Fruit fly (Drosophila melanogaster): ENCODE measurements around the gene CG32365.
A peak's percentile ranks its signal among the peaks of the same experiment; 100 is the strongest.

The CG32365 gene

dm6 chr3L:7863766-7864305 is 5.0 kb upstream of the CG32365 start (continued):
- TF ChIP-seq CG13894 (tag; optimal IDR thresholded peaks at IDR 0.05) (peak; percentile 79), NFAT (GFP tag; IDR thresholded peaks at IDR 0.05) (peak; percentile 48), CG17361 (GFP tag; IDR thresholded peaks at IDR 0.05) (peak; percentile 67), BtbVII (GFP tag; optimal IDR thresholded peaks at IDR 0.05) (peak; percentile 63), sob (GFP tag; IDR thresholded peaks at IDR 0.05) (peak; percentile 83), CG4360 (GFP tag; IDR thresholded peaks at IDR 0.05) (no peak), tap (tag; optimal IDR thresholded peaks at IDR 0.05) (peak; percentile 34), B-H1 (GFP tag; IDR thresholded peaks at IDR 0.05) (peak; percentile 26; the same call in 2 of the 3 replicates), Aef1 (GFP tag; IDR thresholded peaks at IDR 0.05) (peak; percentile 75), Hr51 (GFP tag; optimal IDR thresholded peaks at IDR 0.05) (peak in 1 of 2 experiments; percentile 66), sd (tag; optimal IDR thresholded peaks at IDR 0.05) (peak; percentile 49), bigmax (GFP tag; optimal IDR thresholded peaks at IDR 0.05) (no peak), CG15479 (GFP tag; optimal IDR thresholded peaks at IDR 0.05) (no peak), dan (GFP tag; IDR thresholded peaks at IDR 0.05) (no peak), sug (tag; optimal IDR thresholded peaks at IDR 0.05) (peak; percentile 54), CG6272 (GFP tag; IDR thresholded peaks at IDR 0.05) (0 out of 2 replicates have a peak, but pooled peaks have one; percentile 23), Hr39 (optimal IDR thresholded peaks at IDR 0.05) (no peak), BEAF-32 (GFP tag; optimal IDR thresholded peaks at IDR 0.05) (no peak), CG4820 (GFP tag; optimal IDR thresholded peaks at IDR 0.05) (no peak), ara (GFP tag; IDR thresholded peaks at IDR 0.05) (no peak), CG6683 (GFP tag; optimal IDR thresholded peaks at IDR 0.05) (peak; percentile 42), CG18262 (tag; optimal IDR thresholded peaks at IDR 0.05) (peak; percentile 44), CG8290 (GFP tag; optimal IDR thresholded peaks at IDR 0.05) (no peak), CG8290 (tag; optimal IDR thresholded peaks at IDR 0.05) (peak in 1 of 2 experiments; percentile 21), CG7271 (tag; optimal IDR thresholded peaks at IDR 0.05) (no peak), MTF-1 (GFP tag; optimal IDR thresholded peaks at IDR 0.05; ENCODE audit: borderline replicate concordance) (peak; percentile 2), Dip2 (GFP tag; IDR thresholded peaks at IDR 0.05) (no peak), gce (GFP tag; IDR thresholded peaks at IDR 0.05) (no peak), jing (GFP tag; optimal IDR thresholded peaks at IDR 0.05) (no peak), repo (GFP tag; optimal IDR thresholded peaks at IDR 0.05) (no peak), CG10366 (GFP tag; IDR thresholded peaks at IDR 0.05) (peak; percentile 43; the same call in 1 of the 2 replicates), CG1233 (GFP tag; optimal IDR thresholded peaks at IDR 0.05) (peak; percentile 43), CG7839 (tag; optimal IDR thresholded peaks at IDR 0.05) (peak; percentile 85), salm (tag; optimal IDR thresholded peaks at IDR 0.05) (peak; percentile 23), Hey (tag; optimal IDR thresholded peaks at IDR 0.05) (no peak)

- TF ChIP-seq otp (GFP tag; IDR thresholded peaks at IDR 0.05), result no peak
- TF ChIP-seq CG4820 (GFP tag; optimal IDR thresholded peaks at IDR 0.05), result no peak
- TF ChIP-seq sug (tag; optimal IDR thresholded peaks at IDR 0.05), result peak; percentile 59
- no peak for TF ChIP-seq CG8924 (tag; optimal IDR thresholded peaks at IDR 0.05)
- TF ChIP-seq abd-A (tag; optimal IDR thresholded peaks at IDR 0.05), result peak; percentile 31
- TF ChIP-seq corto (GFP tag; optimal IDR thresholded peaks at IDR 0.05), result no peak
- no peak for TF ChIP-seq CG3065 (GFP tag; optimal IDR thresholded peaks at IDR 0.05)
- TF ChIP-seq Deaf1 (tag; optimal IDR thresholded peaks at IDR 0.05), result peak; percentile 78
- TF ChIP-seq nerfin-2 (GFP tag; IDR thresholded peaks at IDR 0.05; ENCODE audit: partially characterized antibody), result peak; percentile 13; the same call in 1 of the 2 replicates
- TF ChIP-seq CG8290 (GFP tag; optimal IDR thresholded peaks at IDR 0.05), result no peak
- TF ChIP-seq CG8290 (tag; optimal IDR thresholded peaks at IDR 0.05), result peak in 1 of 2 experiments; percentile 34
- TF ChIP-seq CG34376 (GFP tag; optimal IDR thresholded peaks at IDR 0.05), result peak; percentile 93
- TF ChIP-seq CG18011 (GFP tag; optimal IDR thresholded peaks at IDR 0.05), result no peak
- peak; percentile 57 for TF ChIP-seq grn (GFP tag; optimal IDR thresholded peaks at IDR 0.05)
- TF ChIP-seq gro (GFP tag; optimal IDR thresholded peaks at IDR 0.05), result peak; percentile 48
- peak; percentile 5 for TF ChIP-seq CG7987 (GFP tag; optimal IDR thresholded peaks at IDR 0.05)
- TF ChIP-seq chinmo (GFP tag; IDR thresholded peaks at IDR 0.05; ENCODE audit: partially characterized antibody), result 0 out of 4 replicates have a peak, but pooled peaks have one; percentile 64
- TF ChIP-seq Trl (optimal IDR thresholded peaks at IDR 0.05), result peak; percentile 7 to 25
- no peak for TF ChIP-seq Trl (GFP tag; optimal IDR thresholded peaks at IDR 0.05)
Observed at dm6 chr3L:7865094-7865746, 3.6 kb upstream of the CG32365 start.

Measured in whole organism, embryonic.